Worm (Caenorhabditis elegans): Measurements from ENCODE around the gene Y37D8A.16.

DNA sequence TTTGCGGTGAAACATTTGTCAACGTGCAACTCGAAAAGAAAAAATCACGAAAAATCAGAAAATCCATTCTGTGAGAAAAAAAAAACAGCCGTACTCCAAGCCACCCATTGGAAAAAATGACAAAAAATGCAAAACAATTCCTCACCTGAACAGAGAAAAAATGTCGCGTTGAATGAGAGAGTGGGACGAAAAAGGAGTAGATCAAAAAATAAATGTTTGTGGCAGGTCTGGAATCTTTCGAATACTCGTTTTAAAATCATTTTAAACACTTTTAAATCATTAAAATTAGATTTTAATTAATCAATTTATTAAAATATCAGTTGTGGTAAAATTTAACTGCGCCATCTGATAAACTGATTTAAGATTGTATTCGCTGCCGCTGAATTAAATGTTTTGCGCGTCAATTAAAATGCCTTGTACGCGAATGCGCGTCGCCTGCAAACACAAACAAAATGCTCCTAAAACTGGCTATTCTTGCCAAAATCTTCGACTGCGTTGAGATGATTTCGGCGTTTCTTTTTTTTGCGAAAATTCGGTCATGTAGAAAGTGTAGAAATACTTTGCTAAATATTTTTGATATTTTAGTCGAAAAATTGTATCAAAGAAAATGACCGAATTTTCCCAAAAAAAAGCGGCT is 48.3 kb downstream of the Y37D8A.16 start, which contains the start of gene Y37D8A.6:
- TF ChIP-seq sox-4 (tag; optimal IDR thresholded peaks at IDR 0.05) (no peak), ceh-24 (tag; optimal IDR thresholded peaks at IDR 0.05) (no peak), fkh-10 (GFP tag; optimal IDR thresholded peaks at IDR 0.05) (no peak), pha-4 (tag; optimal IDR thresholded peaks at IDR 0.05) (no peak), pag-3 (tag; optimal IDR thresholded peaks at IDR 0.05; ENCODE audit: borderline replicate concordance) (no peak), ama-1 (optimal IDR thresholded peaks at IDR 0.05) (no peak), fax-1 (tag; optimal IDR thresholded peaks at IDR 0.05) (no peak), unc-86 (tag; optimal IDR thresholded peaks at IDR 0.05) (no peak), npax-4 (tag; optimal IDR thresholded peaks at IDR 0.05) (no peak)
